Worm (Caenorhabditis elegans) whole organism, young adult: ENCODE measurements around the gene clec-163.

Experiments
- B0261.1 ChIP-seq: sonication (generic microtip); optimal IDR thresholded peaks from 2 replicates; lab custom pipeline; 2016; ENCODE audit warnings: mild to moderate bottlenecking, missing genetic modification characterization, moderate library complexity, missing compliant biosample characterization
- F22D6.2 ChIP-seq: sonication (generic microtip); optimal IDR thresholded peaks from 2 replicates; lab custom pipeline; 2016; ENCODE audit warnings: mild to moderate bottlenecking, missing genetic modification characterization, missing compliant biosample characterization
- F33H1.4 ChIP-seq: fragments of 200-800 bp; sonication (Bioruptor generic); IDR thresholded peaks from 2 replicates; pipeline ENCODE4 v1.3.6; 2022; ENCODE audit warnings: missing genetic modification reagents, missing genetic modification characterization, missing compliant biosample characterization
- F37B4.10 ChIP-seq: fragments of 200-800 bp; sonication (Bioruptor generic); IDR thresholded peaks from 2 replicates; pipeline ENCODE4 v1.3.6; 2022; ENCODE audit warnings: missing genetic modification characterization, missing compliant biosample characterization
- F49E8.2 ChIP-seq: sonication (generic microtip); optimal IDR thresholded peaks from 3 replicates; lab custom pipeline; 2017; ENCODE audit warnings: missing genetic modification characterization, mild to moderate bottlenecking, missing compliant biosample characterization, antibody characterized with exemption, moderate library complexity; ENCODE audit not compliant: insufficient read depth
- T07F8.4 ChIP-seq: sonication (generic microtip); optimal IDR thresholded peaks from 2 replicates; lab custom pipeline; 2016; ENCODE audit warnings: mild to moderate bottlenecking, missing genetic modification characterization, moderate library complexity, missing compliant biosample characterization
- T26A5.8 ChIP-seq: sonication (generic microtip); optimal IDR thresholded peaks from 2 replicates; lab custom pipeline; 2016; ENCODE audit warnings: missing genetic modification characterization, missing compliant biosample characterization
- Y53G8AR.9 ChIP-seq: fragments of 200-800 bp; sonication (Bioruptor generic); conservative IDR thresholded peaks from 2 replicates; pipeline ENCODE4 v1.3.6; 2022; ENCODE audit warnings: missing genetic modification reagents, missing genetic modification characterization, missing compliant biosample characterization
- Y79H2A.3 ChIP-seq: fragments of 200-800 bp; sonication (Bioruptor generic); conservative IDR thresholded peaks from 2 replicates; pipeline ENCODE4 v1.3.6; 2022; ENCODE audit warnings: missing genetic modification reagents, missing genetic modification characterization, missing compliant biosample characterization
- akir-1 ChIP-seq: fragments of 200-800 bp; sonication (Bioruptor generic); optimal IDR thresholded peaks from 2 replicates; lab custom pipeline; 2018; ENCODE audit warnings: mild to moderate bottlenecking, missing genetic modification characterization, moderate library complexity, missing compliant biosample characterization
- ama-1 ChIP-seq, 3 experiments: fragments of 150-350 bp in 1 of 3; sonication (generic microtip) in 2 of 3; optimal IDR thresholded peaks; 2 replicates each; lab custom pipeline; 2014 to 2018; ENCODE audit warnings: missing biosample characterization in 2 of 3, missing genetic modification characterization in 2 of 3, missing genetic modification reagents in 2 of 3
- aptf-2 ChIP-seq: fragments of 200-800 bp; sonication (Bioruptor generic); conservative IDR thresholded peaks from 2 replicates; pipeline ENCODE4 v1.3.6; 2022; ENCODE audit warnings: missing genetic modification reagents, missing genetic modification characterization, missing compliant biosample characterization
- bed-2 ChIP-seq: fragments of 200-800 bp; sonication (Bioruptor generic); IDR thresholded peaks from 2 replicates; pipeline ENCODE4 v1.3.6; 2022; ENCODE audit warnings: missing genetic modification reagents, missing genetic modification characterization, missing compliant biosample characterization
- ccch-3 ChIP-seq: fragments of 200-800 bp; sonication (Bioruptor generic); optimal IDR thresholded peaks from 2 replicates; lab custom pipeline; 2018; ENCODE audit warnings: mild to moderate bottlenecking, missing genetic modification characterization, missing compliant biosample characterization
- cebp-1 ChIP-seq, 2 experiments: fragments of 200-800 bp in 1 of 2; sonication (Bioruptor generic) in 1 of 2; sonication (generic microtip) in 1 of 2; IDR thresholded peaks in 1 of 2; optimal IDR thresholded peaks in 1 of 2; 2 replicates each; pipeline versions ENCODE4 v1.3.6 to Lab custom; 2017 to 2022; ENCODE audit warnings: missing compliant biosample characterization in 2 of 2, missing genetic modification characterization in 2 of 2, mild to moderate bottlenecking in 1 of 2, missing genetic modification reagents in 1 of 2, moderate library complexity in 1 of 2
- cebp-2 ChIP-seq: fragments of 200-800 bp; sonication (Bioruptor generic); IDR thresholded peaks from 2 replicates; pipeline ENCODE4 v1.3.6; 2022; ENCODE audit warnings: missing genetic modification characterization, missing compliant biosample characterization
- ceh-91 ChIP-seq: fragments of 200-800 bp; sonication (Bioruptor generic); IDR thresholded peaks from 2 replicates; pipeline ENCODE4 v1.3.6; 2022; ENCODE audit warnings: missing genetic modification reagents, missing genetic modification characterization, missing compliant biosample characterization
- chd-7 ChIP-seq: sonication (generic microtip); optimal IDR thresholded peaks from 2 replicates; lab custom pipeline; 2016; ENCODE audit warnings: mild to moderate bottlenecking, missing genetic modification characterization, moderate library complexity, missing compliant biosample characterization
- dox-1 ChIP-seq: fragments of 200-800 bp; sonication (Bioruptor generic); IDR thresholded peaks from 2 replicates; pipeline ENCODE4 v1.3.6; 2022; ENCODE audit warnings: missing genetic modification reagents, missing genetic modification characterization, missing compliant biosample characterization
- dpl-1 ChIP-seq: fragments of 150-350 bp; optimal IDR thresholded peaks from 2 replicates; lab custom pipeline; 2014; ENCODE audit warnings: missing biosample characterization, missing genetic modification reagents, missing genetic modification characterization
- efl-1 ChIP-seq: fragments of 150-350 bp; optimal IDR thresholded peaks from 2 replicates; lab custom pipeline; 2014; ENCODE audit warnings: missing biosample characterization, missing genetic modification reagents, missing genetic modification characterization
- fkh-3 ChIP-seq: sonication (generic microtip); optimal IDR thresholded peaks from 2 replicates; lab custom pipeline; 2016; ENCODE audit warnings: mild to moderate bottlenecking, missing genetic modification characterization, missing compliant biosample characterization
- him-1 ChIP-seq: sonication (generic microtip); optimal IDR thresholded peaks from 2 replicates; lab custom pipeline; 2016; ENCODE audit warnings: missing genotype, missing genetic modification reagents, missing genetic modification characterization, missing compliant biosample characterization
- hmg-1.2 ChIP-seq: fragments of 200-800 bp; sonication (Bioruptor generic); IDR thresholded peaks from 2 replicates; pipeline ENCODE4 v1.3.6; 2022; ENCODE audit warnings: missing genetic modification reagents, missing genetic modification characterization, missing compliant biosample characterization
- let-607 ChIP-seq, 2 experiments: fragments of 200-800 bp in 1 of 2; sonication (Bioruptor generic) in 1 of 2; sonication (generic microtip) in 1 of 2; optimal IDR thresholded peaks; 2 replicates each; lab custom pipeline; 2016 to 2018; ENCODE audit warnings: mild to moderate bottlenecking in 2 of 2, missing compliant biosample characterization in 2 of 2, missing genetic modification characterization in 2 of 2, moderate library complexity in 2 of 2, missing genotype in 1 of 2
- lin-54 ChIP-seq: fragments of 200-800 bp; sonication (Bioruptor generic); optimal IDR thresholded peaks from 2 replicates; lab custom pipeline; 2018; ENCODE audit warnings: mild to moderate bottlenecking, missing genetic modification characterization, missing compliant biosample characterization
- lir-1 ChIP-seq: fragments of 200-800 bp; sonication (Bioruptor generic); conservative IDR thresholded peaks from 2 replicates; pipeline ENCODE4 v1.3.6; 2022; ENCODE audit warnings: missing genetic modification reagents, missing genetic modification characterization, missing compliant biosample characterization
- lsl-1 ChIP-seq: fragments of 200-800 bp; sonication (Bioruptor generic); optimal IDR thresholded peaks from 2 replicates; lab custom pipeline; 2018; ENCODE audit warnings: mild to moderate bottlenecking, missing genetic modification characterization, moderate library complexity, missing compliant biosample characterization
- madf-10 ChIP-seq: sonication (generic microtip); optimal IDR thresholded peaks from 2 replicates; lab custom pipeline; 2016; ENCODE audit warnings: mild to moderate bottlenecking, missing genetic modification characterization, missing compliant biosample characterization
- madf-6 ChIP-seq: fragments of 200-800 bp; sonication (Bioruptor generic); IDR thresholded peaks from 2 replicates; pipeline ENCODE4 v1.3.6; 2022; ENCODE audit warnings: missing genetic modification reagents, missing genetic modification characterization, missing compliant biosample characterization
- madf-8 ChIP-seq: fragments of 200-800 bp; sonication (Bioruptor generic); conservative IDR thresholded peaks from 2 replicates; pipeline ENCODE4 v1.3.6; 2022; ENCODE audit warnings: missing genetic modification reagents, missing genetic modification characterization, missing compliant biosample characterization
- nfyb-1 ChIP-seq: fragments of 200-800 bp; sonication (Bioruptor generic); IDR thresholded peaks from 2 replicates; pipeline ENCODE4 v1.3.6; 2022; ENCODE audit warnings: missing genetic modification reagents, missing genetic modification characterization, missing compliant biosample characterization
- nhr-120 ChIP-seq: fragments of 200-800 bp; sonication (Bioruptor generic); IDR thresholded peaks from 2 replicates; pipeline ENCODE4 v1.3.6; 2022; ENCODE audit warnings: missing genetic modification characterization, missing compliant biosample characterization
- nhr-80 ChIP-seq: sonication (generic microtip); optimal IDR thresholded peaks from 2 replicates; lab custom pipeline; 2016; ENCODE audit warnings: missing genetic modification characterization, missing compliant biosample characterization
- nhr-90 ChIP-seq: sonication (generic microtip); optimal IDR thresholded peaks from 2 replicates; lab custom pipeline; 2016; ENCODE audit warnings: missing genotype, mild to moderate bottlenecking, missing genetic modification characterization, missing compliant biosample characterization
- pha-4 ChIP-seq: fragments of 150-350 bp; sonication (generic microtip); optimal IDR thresholded peaks from 2 replicates; lab custom pipeline; 2014; ENCODE audit warnings: missing biosample characterization, missing genetic modification reagents, missing genetic modification characterization
- rcor-1 ChIP-seq: fragments of 200-800 bp; sonication (Bioruptor generic); IDR thresholded peaks from 2 replicates; pipeline ENCODE4 v1.3.6; 2022; ENCODE audit warnings: missing genetic modification reagents, missing genetic modification characterization, missing compliant biosample characterization
- sdz-38 ChIP-seq: sonication (generic microtip); optimal IDR thresholded peaks from 2 replicates; lab custom pipeline; 2016; ENCODE audit warnings: missing genotype, missing genetic modification characterization, missing compliant biosample characterization
- sea-2 ChIP-seq: fragments of 200-800 bp; sonication (Bioruptor generic); IDR thresholded peaks from 2 replicates; pipeline ENCODE4 v1.3.6; 2022; ENCODE audit warnings: missing genetic modification characterization, missing compliant biosample characterization
- snpc-1.3 ChIP-seq: sonication (generic microtip); optimal IDR thresholded peaks from 2 replicates; lab custom pipeline; 2017; ENCODE audit warnings: missing genetic modification characterization, mild to moderate bottlenecking, missing compliant biosample characterization, antibody characterized with exemption, moderate library complexity, missing genotype, missing genetic modification reagents; ENCODE audit not compliant: insufficient read depth
- somi-1 ChIP-seq: fragments of 200-800 bp; sonication (Bioruptor generic); optimal IDR thresholded peaks from 2 replicates; lab custom pipeline; 2018; ENCODE audit warnings: mild to moderate bottlenecking, missing genetic modification characterization, missing compliant biosample characterization
- tbx-9 ChIP-seq: sonication (generic microtip); optimal IDR thresholded peaks from 2 replicates; lab custom pipeline; 2016; ENCODE audit warnings: borderline replicate concordance, missing genetic modification characterization, inconsistent platforms, missing compliant biosample characterization
- xnd-1 ChIP-seq: sonication (generic microtip); optimal IDR thresholded peaks from 2 replicates; lab custom pipeline; 2016; ENCODE audit warnings: missing genotype, missing genetic modification reagents, missing genetic modification characterization, missing compliant biosample characterization
- ztf-25 ChIP-seq: fragments of 200-800 bp; sonication (Bioruptor generic); IDR thresholded peaks from 2 replicates; pipeline ENCODE4 v1.3.6; 2022; ENCODE audit warnings: missing genetic modification reagents, missing genetic modification characterization, missing compliant biosample characterization
- ztf-28 ChIP-seq: fragments of 200-800 bp; sonication (Bioruptor generic); IDR thresholded peaks from 2 replicates; pipeline ENCODE4 v1.3.6; 2022; ENCODE audit warnings: missing genetic modification reagents, missing genetic modification characterization, missing compliant biosample characterization
- ztf-6 ChIP-seq: fragments of 200-800 bp; sonication (Bioruptor generic); IDR thresholded peaks from 2 replicates; pipeline ENCODE4 v1.3.6; 2022; ENCODE audit warnings: missing genetic modification reagents, missing genetic modification characterization, missing compliant biosample characterization

clec-163 gene

ce11 chrIII:10819778-10820177 is 25.6 kb downstream of the clec-163 start (continued):
- TF ChIP-seq rcor-1 (GFP tag; lab: Robert Waterston, UW) (no peak), akir-1 (GFP tag; lab: Kevin White, UChicago) (no peak), xnd-1 (no peak), hmg-1.2 (GFP tag; lab: Robert Waterston, UW) (peak; percentile 51; the same call in 1 of the 2 replicates), chd-7 (tag; lab: Kevin White, UChicago) (peak; percentile 65), dpl-1 (GFP tag; lab: Kevin White, UChicago) (no peak), him-1 (tag; lab: Kevin White, UChicago) (no peak), lin-54 (GFP tag; lab: Kevin White, UChicago) (peak; percentile 26), ccch-3 (no peak), cebp-2 (GFP tag; lab: Robert Waterston, UW) (peak; percentile 77; the same call in 1 of the 2 replicates), cebp-1 (GFP tag; IDR thresholded peaks at IDR 0.05; lab: Robert Waterston, UW) (no peak), cebp-1 (tag; optimal IDR thresholded peaks at IDR 0.05; lab: Kevin White, UChicago) (peak; percentile 34), nhr-80 (tag; lab: Kevin White, UChicago) (peak; percentile 4), ama-1 (optimal IDR thresholded peaks at IDR 0.05; lab: Kevin White, UChicago) (no peak), ama-1 (GFP tag; optimal IDR thresholded peaks at IDR 0.05; lab: Kevin White, UChicago) (no peak), Y79H2A.3 (no peak), T07F8.4 (no peak), sdz-38 (tag; lab: Kevin White, UChicago) (no peak), F49E8.2 (tag; lab: Kevin White, UChicago) (no peak), tbx-9 (no peak), bed-2 (GFP tag; lab: Robert Waterston, UW) (no peak), ztf-25 (no peak), fkh-3 (no peak), ztf-28 (no peak), pha-4 (tag; lab: Kevin White, UChicago) (no peak), sea-2 (no peak), B0261.1 (tag; lab: Kevin White, UChicago) (no peak), lsl-1 (GFP tag; lab: Kevin White, UChicago) (no peak), F37B4.10 (GFP tag; lab: Robert Waterston, UW) (no peak), madf-6 (0 out of 2 replicates have a peak, but pooled peaks have one; percentile 17), somi-1 (peak; percentile 21), T26A5.8 (tag; lab: Kevin White, UChicago) (no peak), nfyb-1 (GFP tag; lab: Robert Waterston, UW) (peak; percentile 74; the same call in 1 of the 2 replicates), efl-1 (GFP tag; lab: Kevin White, UChicago) (no peak)

- TF ChIP-seq cebp-1 (GFP tag; IDR thresholded peaks at IDR 0.05; lab: Robert Waterston, UW) (no peak), cebp-1 (tag; optimal IDR thresholded peaks at IDR 0.05; lab: Kevin White, UChicago) (peak; percentile 31), nfyb-1 (GFP tag; lab: Robert Waterston, UW) (0 out of 2 replicates have a peak, but pooled peaks have one; percentile 23), F22D6.2 (no peak), F33H1.4 (peak; percentile 88), snpc-1.3 (tag; lab: Kevin White, UChicago) (no peak), fkh-3 (no peak), let-607 (tag; optimal IDR thresholded peaks at IDR 0.05; lab: Kevin White, UChicago) (peak in 1 of 2 experiments; percentile 61), him-1 (tag; lab: Kevin White, UChicago) (peak; percentile 6), ztf-6 (GFP tag; lab: Robert Waterston, UW) (no peak), nhr-120 (GFP tag; lab: Robert Waterston, UW) (no peak), dox-1 (GFP tag; lab: Robert Waterston, UW) (peak; percentile 37; the same call in 1 of the 2 replicates), nhr-80 (tag; lab: Kevin White, UChicago) (peak; percentile 4), madf-6 (peak; percentile 78), lir-1 (GFP tag; lab: Robert Waterston, UW) (no peak), aptf-2 (GFP tag; lab: Robert Waterston, UW) (no peak), Y53G8AR.9 (GFP tag; lab: Robert Waterston, UW) (0 out of 2 replicates have a peak, but pooled peaks have one; percentile 48), ceh-91 (GFP tag; lab: Robert Waterston, UW) (no peak; the same call in 1 of the 2 replicates), T07F8.4 (no peak), madf-10 (tag; lab: Kevin White, UChicago) (no peak), madf-8 (GFP tag; lab: Robert Waterston, UW) (peak; percentile 56), nhr-90 (tag; lab: Kevin White, UChicago) (no peak)
These were observed 26.6 kb downstream of the clec-163 start for ce11 chrIII:10820592-10821242.
